Fruit fly (Drosophila melanogaster): ENCODE measurements around the gene Fer3HCH.

DNA sequence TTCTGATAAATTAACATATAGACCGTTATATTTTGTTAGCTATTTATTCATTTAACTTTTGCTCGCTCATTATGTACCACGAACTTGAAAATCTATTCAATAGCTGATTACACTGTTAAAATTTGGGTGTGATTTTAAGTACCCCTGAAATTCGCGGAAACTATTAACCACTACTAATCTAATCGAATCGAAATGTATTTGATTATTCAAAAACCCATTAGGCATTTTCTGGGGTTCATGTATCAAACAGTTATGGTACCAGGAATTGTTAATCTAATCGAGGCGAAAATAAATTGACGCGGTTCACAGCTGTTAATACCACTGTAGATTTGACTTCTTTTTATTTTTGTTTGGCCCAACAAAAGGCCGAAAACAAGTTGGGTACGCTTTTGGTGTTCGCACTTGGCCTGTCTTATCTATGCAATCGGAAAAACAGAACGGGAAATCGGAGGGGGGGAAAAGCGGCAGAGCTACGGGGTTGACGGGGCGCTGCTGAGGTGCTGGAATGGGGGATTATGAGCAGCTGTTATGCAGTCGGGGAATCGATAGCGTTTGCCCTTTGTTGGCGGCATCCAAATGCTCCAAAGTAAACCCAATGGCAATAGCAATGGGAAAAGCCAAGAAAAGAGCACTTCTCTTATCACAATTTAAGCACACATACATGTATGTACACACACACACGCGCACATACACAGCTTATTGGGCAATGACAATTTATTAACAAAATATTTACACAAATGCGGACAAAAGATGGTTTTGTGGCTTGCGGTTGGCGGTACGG lies 19.8 kb downstream of the Fer3HCH start:
- TF ChIP-seq br (GFP tag; optimal IDR thresholded peaks at IDR 0.05) (no peak), Hr78 (GFP tag; optimal IDR thresholded peaks at IDR 0.05) (no peak), psq (GFP tag; optimal IDR thresholded peaks at IDR 0.05) (no peak), fru (GFP tag; optimal IDR thresholded peaks at IDR 0.05) (no peak)

All from whole organism, wandering third instar larva.